Worm (Caenorhabditis elegans) whole organism, late embryonic: ENCODE measurements around the gene lgc-19.

Experiments
- ama-1 ChIP-seq: fragments of 150-350 bp; optimal IDR thresholded peaks from 2 replicates; lab custom pipeline; 2014
- eyg-1 ChIP-seq: sonication (generic microtip); optimal IDR thresholded peaks from 2 replicates; lab custom pipeline; 2016; ENCODE audit warnings: missing genotype, missing genetic modification characterization, missing compliant biosample characterization

ce11 chrIV:15962801-15963200 is 289 bp upstream of the lgc-19 start, which contains the start of gene Y105C5B.17:
- TF ChIP-seq ama-1 (no peak), eyg-1 (tag; lab: Kevin White, UChicago) (no peak)
